Worm (Caenorhabditis elegans) whole organism, young adult: Measurements from ENCODE around the gene T19B10.2.

Experiments
- B0019.2 ChIP-seq: fragments of 200-800 bp; sonication (Bioruptor generic); conservative IDR thresholded peaks from 2 replicates; pipeline ENCODE4 v1.3.6; 2022; ENCODE audit warnings: missing genetic modification reagents, missing genetic modification characterization, missing compliant biosample characterization
- B0261.1 ChIP-seq: sonication (generic microtip); optimal IDR thresholded peaks from 2 replicates; lab custom pipeline; 2016; ENCODE audit warnings: mild to moderate bottlenecking, missing genetic modification characterization, moderate library complexity, missing compliant biosample characterization
- B0336.3 ChIP-seq: fragments of 200-800 bp; sonication (Bioruptor generic); IDR thresholded peaks from 2 replicates; pipeline ENCODE4 v1.3.6; 2022; ENCODE audit warnings: missing genetic modification characterization, missing compliant biosample characterization
- C06A6.2 ChIP-seq: fragments of 200-800 bp; sonication (Bioruptor generic); conservative IDR thresholded peaks from 2 replicates; pipeline ENCODE4 v1.3.6; 2022; ENCODE audit warnings: missing genetic modification characterization, missing compliant biosample characterization
- D2030.7 ChIP-seq: fragments of 200-800 bp; sonication (Bioruptor generic); IDR thresholded peaks from 2 replicates; pipeline ENCODE4 v1.3.6; 2022; ENCODE audit warnings: missing genetic modification reagents, missing genetic modification characterization, missing compliant biosample characterization
- F37B4.10 ChIP-seq: fragments of 200-800 bp; sonication (Bioruptor generic); IDR thresholded peaks from 2 replicates; pipeline ENCODE4 v1.3.6; 2022; ENCODE audit warnings: missing genetic modification characterization, missing compliant biosample characterization
- F49E8.2 ChIP-seq: sonication (generic microtip); optimal IDR thresholded peaks from 3 replicates; lab custom pipeline; 2017; ENCODE audit warnings: missing genetic modification characterization, mild to moderate bottlenecking, missing compliant biosample characterization, antibody characterized with exemption, moderate library complexity; ENCODE audit not compliant: insufficient read depth
- F52B5.7 ChIP-seq: sonication (generic microtip); optimal IDR thresholded peaks from 2 replicates; lab custom pipeline; 2016; ENCODE audit warnings: mild to moderate bottlenecking, missing genetic modification characterization, missing compliant biosample characterization
- Y53F4B.3 ChIP-seq: fragments of 200-800 bp; sonication (Bioruptor generic); IDR thresholded peaks from 2 replicates; pipeline ENCODE4 v1.3.6; 2022; ENCODE audit warnings: missing genetic modification reagents, missing genetic modification characterization, missing compliant biosample characterization
- Y79H2A.3 ChIP-seq: fragments of 200-800 bp; sonication (Bioruptor generic); conservative IDR thresholded peaks from 2 replicates; pipeline ENCODE4 v1.3.6; 2022; ENCODE audit warnings: missing genetic modification reagents, missing genetic modification characterization, missing compliant biosample characterization
- Y95B8A.8 ChIP-seq: fragments of 200-800 bp; sonication (Bioruptor generic); IDR thresholded peaks from 2 replicates; pipeline ENCODE4 v1.3.6; 2022; ENCODE audit warnings: missing genetic modification reagents, missing genetic modification characterization, missing compliant biosample characterization
- ZK185.1 ChIP-seq: sonication (generic microtip); optimal IDR thresholded peaks from 2 replicates; lab custom pipeline; 2016; ENCODE audit warnings: mild to moderate bottlenecking, missing genetic modification characterization, missing compliant biosample characterization; ENCODE audit not compliant: poor library complexity, severe bottlenecking
- attf-3 ChIP-seq: fragments of 200-800 bp; sonication (Bioruptor generic); conservative IDR thresholded peaks from 2 replicates; pipeline ENCODE4 v1.3.6; 2022; ENCODE audit warnings: missing genetic modification reagents, missing genetic modification characterization, missing compliant biosample characterization
- bed-1 ChIP-seq: fragments of 200-800 bp; sonication (Bioruptor generic); IDR thresholded peaks from 2 replicates; pipeline ENCODE4 v1.3.6; 2022; ENCODE audit warnings: missing genetic modification reagents, missing genetic modification characterization, missing compliant biosample characterization
- cebp-1 ChIP-seq, 2 experiments: fragments of 200-800 bp in 1 of 2; sonication (Bioruptor generic) in 1 of 2; sonication (generic microtip) in 1 of 2; IDR thresholded peaks in 1 of 2; optimal IDR thresholded peaks in 1 of 2; 2 replicates each; pipeline versions ENCODE4 v1.3.6 to Lab custom; 2017 to 2022; ENCODE audit warnings: missing compliant biosample characterization in 2 of 2, missing genetic modification characterization in 2 of 2, mild to moderate bottlenecking in 1 of 2, missing genetic modification reagents in 1 of 2, moderate library complexity in 1 of 2
- cebp-2 ChIP-seq: fragments of 200-800 bp; sonication (Bioruptor generic); IDR thresholded peaks from 2 replicates; pipeline ENCODE4 v1.3.6; 2022; ENCODE audit warnings: missing genetic modification characterization, missing compliant biosample characterization
- ceh-40 ChIP-seq: fragments of 200-800 bp; sonication (Bioruptor generic); IDR thresholded peaks from 2 replicates; pipeline ENCODE4 v1.3.6; 2022; ENCODE audit warnings: missing genetic modification characterization, missing compliant biosample characterization
- ceh-79 ChIP-seq: sonication (generic microtip); optimal IDR thresholded peaks from 2 replicates; lab custom pipeline; 2017; ENCODE audit warnings: mild to moderate bottlenecking, missing genetic modification characterization, missing compliant biosample characterization
- chd-7 ChIP-seq: sonication (generic microtip); optimal IDR thresholded peaks from 2 replicates; lab custom pipeline; 2016; ENCODE audit warnings: mild to moderate bottlenecking, missing genetic modification characterization, moderate library complexity, missing compliant biosample characterization
- die-1 ChIP-seq: sonication (generic microtip); optimal IDR thresholded peaks from 2 replicates; lab custom pipeline; 2016; ENCODE audit warnings: missing genotype, mild to moderate bottlenecking, missing genetic modification characterization, missing compliant biosample characterization
- efl-1 ChIP-seq: fragments of 150-350 bp; optimal IDR thresholded peaks from 2 replicates; lab custom pipeline; 2014; ENCODE audit warnings: missing biosample characterization, missing genetic modification reagents, missing genetic modification characterization
- egl-18 ChIP-seq: fragments of 200-800 bp; sonication (Bioruptor generic); IDR thresholded peaks from 2 replicates; pipeline ENCODE4 v1.3.6; 2022; ENCODE audit warnings: missing genetic modification reagents, missing genetic modification characterization, missing compliant biosample characterization
- egrh-3 ChIP-seq: fragments of 200-800 bp; sonication (Bioruptor generic); IDR thresholded peaks from 2 replicates; pipeline ENCODE4 v1.3.6; 2022; ENCODE audit warnings: missing genetic modification reagents, missing genetic modification characterization, missing compliant biosample characterization
- ets-4 ChIP-seq: fragments of 200-800 bp; sonication (Bioruptor generic); optimal IDR thresholded peaks from 2 replicates; lab custom pipeline; 2018; ENCODE audit warnings: mild to moderate bottlenecking, missing genetic modification characterization, missing compliant biosample characterization
- fkh-3 ChIP-seq: sonication (generic microtip); optimal IDR thresholded peaks from 2 replicates; lab custom pipeline; 2016; ENCODE audit warnings: mild to moderate bottlenecking, missing genetic modification characterization, missing compliant biosample characterization
- gei-17 ChIP-seq: fragments of 200-800 bp; sonication (Bioruptor generic); optimal IDR thresholded peaks from 2 replicates; lab custom pipeline; 2018; ENCODE audit warnings: mild to moderate bottlenecking, missing genetic modification characterization, missing compliant biosample characterization
- him-1 ChIP-seq: sonication (generic microtip); optimal IDR thresholded peaks from 2 replicates; lab custom pipeline; 2016; ENCODE audit warnings: missing genotype, missing genetic modification reagents, missing genetic modification characterization, missing compliant biosample characterization
- hsf-1 ChIP-seq: fragments of 200-800 bp; sonication (Bioruptor generic); IDR thresholded peaks from 2 replicates; pipeline ENCODE4 v1.3.6; 2022; ENCODE audit warnings: missing genetic modification reagents, missing genetic modification characterization, missing compliant biosample characterization
- lag-1 ChIP-seq: fragments of 200-800 bp; sonication (Bioruptor generic); IDR thresholded peaks from 2 replicates; pipeline ENCODE4 v1.3.6; 2022; ENCODE audit warnings: missing genetic modification reagents, missing genetic modification characterization, missing compliant biosample characterization
- lin-35 ChIP-seq, 3 experiments: fragments of 150-350 bp in 2 of 3; sonication (generic microtip) in 1 of 3; optimal IDR thresholded peaks; 2 replicates each; lab custom pipeline; 2014 to 2018; ENCODE audit warnings: missing biosample characterization in 3 of 3, missing genetic modification characterization in 3 of 3, missing genetic modification reagents in 3 of 3
- madf-3 ChIP-seq: fragments of 200-800 bp; sonication (Bioruptor generic); IDR thresholded peaks from 2 replicates; pipeline ENCODE4 v1.3.6; 2022; ENCODE audit warnings: missing genetic modification reagents, missing genetic modification characterization, missing compliant biosample characterization
- mxl-1 ChIP-seq: sonication (generic microtip); optimal IDR thresholded peaks from 2 replicates; lab custom pipeline; 2016; ENCODE audit warnings: missing genetic modification characterization, missing compliant biosample characterization
- nfyb-1 ChIP-seq: fragments of 200-800 bp; sonication (Bioruptor generic); IDR thresholded peaks from 2 replicates; pipeline ENCODE4 v1.3.6; 2022; ENCODE audit warnings: missing genetic modification reagents, missing genetic modification characterization, missing compliant biosample characterization
- nhr-27 ChIP-seq: fragments of 200-800 bp; sonication (Bioruptor generic); optimal IDR thresholded peaks from 2 replicates; lab custom pipeline; 2018; ENCODE audit warnings: mild to moderate bottlenecking, missing genetic modification characterization, moderate library complexity, missing compliant biosample characterization
- nhr-80 ChIP-seq: sonication (generic microtip); optimal IDR thresholded peaks from 2 replicates; lab custom pipeline; 2016; ENCODE audit warnings: missing genetic modification characterization, missing compliant biosample characterization
- pbrm-1 ChIP-seq: fragments of 200-800 bp; sonication (Bioruptor generic); IDR thresholded peaks from 2 replicates; pipeline ENCODE4 v1.3.6; 2022; ENCODE audit warnings: missing genetic modification reagents, missing genetic modification characterization, missing compliant biosample characterization
- rcor-1 ChIP-seq: fragments of 200-800 bp; sonication (Bioruptor generic); IDR thresholded peaks from 2 replicates; pipeline ENCODE4 v1.3.6; 2022; ENCODE audit warnings: missing genetic modification reagents, missing genetic modification characterization, missing compliant biosample characterization
- rec-8 ChIP-seq, 2 experiments: sonication (generic microtip); optimal IDR thresholded peaks; 2 replicates each; lab custom pipeline; 2016; ENCODE audit warnings: mild to moderate bottlenecking in 2 of 2, missing genetic modification characterization in 2 of 2, missing genetic modification reagents in 2 of 2, missing genotype in 2 of 2, missing biosample characterization in 1 of 2, missing compliant biosample characterization in 1 of 2, moderate library complexity in 1 of 2
- snpc-1.3 ChIP-seq: sonication (generic microtip); optimal IDR thresholded peaks from 2 replicates; lab custom pipeline; 2017; ENCODE audit warnings: missing genetic modification characterization, mild to moderate bottlenecking, missing compliant biosample characterization, antibody characterized with exemption, moderate library complexity, missing genotype, missing genetic modification reagents; ENCODE audit not compliant: insufficient read depth
- snpc-3.4 ChIP-seq: sonication (generic microtip); optimal IDR thresholded peaks from 2 replicates; lab custom pipeline; 2017; ENCODE audit warnings: missing genetic modification characterization, mild to moderate bottlenecking, missing compliant biosample characterization, antibody characterized with exemption, moderate library complexity, missing genotype, missing genetic modification reagents
- somi-1 ChIP-seq: fragments of 200-800 bp; sonication (Bioruptor generic); optimal IDR thresholded peaks from 2 replicates; lab custom pipeline; 2018; ENCODE audit warnings: mild to moderate bottlenecking, missing genetic modification characterization, missing compliant biosample characterization
- tbp1 ChIP-seq: fragments of 200-800 bp; sonication (Bioruptor generic); optimal IDR thresholded peaks from 2 replicates; lab custom pipeline; 2018; ENCODE audit warnings: mild to moderate bottlenecking, missing genetic modification characterization, missing compliant biosample characterization
- tlf-1 ChIP-seq: fragments of 200-800 bp; sonication (Bioruptor generic); optimal IDR thresholded peaks from 2 replicates; lab custom pipeline; 2018; ENCODE audit warnings: mild to moderate bottlenecking, missing genetic modification characterization, missing compliant biosample characterization
- unc-130 ChIP-seq: sonication (generic microtip); optimal IDR thresholded peaks from 2 replicates; lab custom pipeline; 2016; ENCODE audit warnings: missing genetic modification reagents, missing genetic modification characterization, missing compliant biosample characterization
- ztf-22 ChIP-seq: fragments of 200-800 bp; sonication (Bioruptor generic); optimal IDR thresholded peaks from 2 replicates; lab custom pipeline; 2018; ENCODE audit warnings: mild to moderate bottlenecking, missing genetic modification characterization, moderate library complexity, missing compliant biosample characterization
- ztf-26 ChIP-seq: sonication (generic microtip); optimal IDR thresholded peaks from 2 replicates; lab custom pipeline; 2017; ENCODE audit warnings: missing genetic modification characterization, missing compliant biosample characterization
- ztf-3 ChIP-seq: fragments of 200-800 bp; sonication (Bioruptor generic); optimal IDR thresholded peaks from 2 replicates; lab custom pipeline; 2018; ENCODE audit warnings: mild to moderate bottlenecking, missing genetic modification characterization, missing compliant biosample characterization

The T19B10.2 gene

DNA sequence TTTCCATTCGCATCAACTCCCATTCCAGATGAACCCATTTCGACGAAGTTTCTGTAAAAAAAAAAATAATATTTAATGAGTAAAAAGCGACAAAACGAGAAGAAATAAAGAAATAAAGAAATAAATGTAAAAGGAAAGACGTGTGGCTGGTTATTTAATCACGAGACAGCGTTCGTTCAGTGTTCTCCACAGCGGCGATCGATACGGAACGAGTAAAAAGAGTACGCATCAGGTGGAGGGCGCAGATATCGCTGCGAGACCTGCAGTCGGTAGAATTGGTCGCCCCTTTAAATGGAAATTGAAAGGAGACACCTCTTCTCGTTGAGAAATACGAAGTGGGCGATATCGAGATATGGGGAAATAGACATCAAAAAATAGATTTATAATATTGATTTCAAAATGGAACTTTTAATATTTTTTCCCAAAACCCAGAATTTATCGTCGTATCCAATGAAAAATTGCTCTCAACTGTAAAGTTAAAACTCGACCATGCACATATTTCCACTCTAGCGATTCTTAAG is 7.6 kb downstream of the T19B10.2 start, which contains the start of gene pqn-70:
TSS of gene pqn-70 (minus strand) at position 51 of the 521 bp plus-strand sequence.
- TF ChIP-seq somi-1 (GFP tag; lab: Kevin White, UChicago) (peak; percentile 68), tlf-1 (GFP tag; lab: Kevin White, UChicago) (peak; percentile 46), ets-4 (GFP tag; lab: Kevin White, UChicago) (no peak), B0261.1 (no peak), ztf-26 (no peak), ceh-40 (no peak), F37B4.10 (GFP tag; lab: Robert Waterston, UW) (no peak), cebp-1 (GFP tag; IDR thresholded peaks at IDR 0.05; lab: Robert Waterston, UW) (peak; percentile 8; the same call in 1 of the 2 replicates), cebp-1 (tag; optimal IDR thresholded peaks at IDR 0.05; lab: Kevin White, UChicago) (no peak), egl-18 (no peak), gei-17 (GFP tag; lab: Kevin White, UChicago) (peak; percentile 33), C06A6.2 (GFP tag; lab: Robert Waterston, UW) (0 out of 2 replicates have a peak, but pooled peaks have one; percentile 22), hsf-1 (GFP tag; lab: Robert Waterston, UW) (no peak), Y79H2A.3 (GFP tag; lab: Robert Waterston, UW) (no peak), F49E8.2 (no peak), Y95B8A.8 (GFP tag; lab: Robert Waterston, UW) (0 out of 2 replicates have a peak, but pooled peaks have one; percentile 7), rcor-1 (peak; percentile 14; the same call in 1 of the 2 replicates), lin-35 (GFP tag; optimal IDR thresholded peaks at IDR 0.05; lab: Kevin White, UChicago) (no peak), nhr-27 (tag; lab: Kevin White, UChicago) (no peak), efl-1 (peak; percentile 16), cebp-2 (GFP tag; lab: Robert Waterston, UW) (no peak), ztf-3 (no peak), Y53F4B.3 (GFP tag; lab: Robert Waterston, UW) (no peak), die-1 (tag; lab: Kevin White, UChicago) (peak; percentile 15), F52B5.7 (tag; lab: Kevin White, UChicago) (no peak), bed-1 (GFP tag; lab: Robert Waterston, UW) (no peak), D2030.7 (GFP tag; lab: Robert Waterston, UW) (peak; percentile 33; the same call in 1 of the 2 replicates), lag-1 (no peak), nfyb-1 (peak; percentile 81; the same call in 1 of the 2 replicates), ceh-79 (no peak), unc-130 (GFP tag; lab: Kevin White, UChicago) (peak; percentile 28), snpc-3.4 (tag; lab: Kevin White, UChicago) (peak; percentile 32), him-1 (tag; lab: Kevin White, UChicago) (no peak), chd-7 (tag; lab: Kevin White, UChicago) (peak; percentile 29), pbrm-1 (GFP tag; lab: Robert Waterston, UW) (peak; percentile 68; the same call in 1 of the 2 replicates), mxl-1 (tag; lab: Kevin White, UChicago) (no peak), ztf-22 (no peak), tbp1 (peak; percentile 62), nhr-80 (tag; lab: Kevin White, UChicago) (peak; percentile 55), rec-8 (tag; optimal IDR thresholded peaks at IDR 0.05; lab: Kevin White, UChicago) (no peak), B0019.2 (GFP tag; lab: Robert Waterston, UW) (no peak), snpc-1.3 (tag; lab: Kevin White, UChicago) (no peak), fkh-3 (tag; lab: Kevin White, UChicago) (no peak), ZK185.1 (peak; percentile 65), madf-3 (0 out of 2 replicates have a peak, but pooled peaks have one; percentile 64), attf-3 (GFP tag; lab: Robert Waterston, UW) (peak; percentile 52; the same call in 1 of the 2 replicates), egrh-3 (GFP tag; lab: Robert Waterston, UW) (peak; percentile 58), B0336.3 (GFP tag; lab: Robert Waterston, UW) (peak; percentile 28; the same call in 1 of the 2 replicates)
